Fruit fly (Drosophila melanogaster): Measurements from ENCODE around the gene nesd.

DNA sequence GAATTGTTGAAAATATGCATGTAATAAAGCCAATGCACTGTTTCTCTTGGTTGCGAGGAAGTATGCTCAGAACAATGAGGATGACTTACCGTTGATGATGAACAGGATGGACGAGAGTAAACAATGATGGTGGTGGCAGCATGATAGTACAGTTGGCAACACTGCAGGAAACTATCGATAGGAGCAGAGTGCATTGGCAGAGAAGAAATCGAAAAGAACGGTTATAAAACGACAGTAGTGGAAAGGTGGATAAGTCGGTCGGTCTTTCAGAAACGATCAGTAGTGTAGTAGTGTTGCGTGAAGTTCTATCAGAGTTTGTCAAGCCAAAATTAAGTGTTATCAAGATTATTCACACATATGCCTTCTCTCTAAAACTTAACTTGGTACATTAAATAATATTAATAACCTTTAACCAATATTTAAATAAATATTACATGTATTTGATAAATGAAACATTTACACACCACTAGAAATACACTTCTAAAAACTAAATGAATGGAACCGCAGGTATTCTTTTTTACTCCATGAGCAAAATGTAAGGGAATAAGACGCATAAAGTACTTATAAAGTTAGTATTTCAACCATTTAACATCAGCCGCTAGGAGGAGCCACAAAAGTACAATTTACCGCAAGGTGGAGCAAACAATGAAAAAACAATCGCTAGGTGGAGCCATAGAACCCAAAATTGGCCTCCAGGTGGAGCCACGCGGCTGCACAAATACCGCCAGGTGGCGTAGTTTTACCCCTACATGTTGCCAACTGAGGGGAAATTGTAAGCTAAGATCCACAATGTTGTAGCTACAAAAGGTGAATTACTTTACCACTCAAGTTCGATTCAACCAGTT, 26.8 kb downstream of the nesd start:
- TF ChIP-seq Lpt (GFP tag; optimal IDR thresholded peaks at IDR 0.05): no peak
- peak; percentile 60 for TF ChIP-seq CG6808 (GFP tag; optimal IDR thresholded peaks at IDR 0.05)
- TF ChIP-seq Sox102F (GFP tag; optimal IDR thresholded peaks at IDR 0.05): peak; percentile 64
- peak; percentile 53 for TF ChIP-seq acj6 (GFP tag; optimal IDR thresholded peaks at IDR 0.05)
- TF ChIP-seq Gug (GFP tag; IDR thresholded peaks at IDR 0.05): peak; percentile 54
- TF ChIP-seq CG7368 (GFP tag; optimal IDR thresholded peaks at IDR 0.05): no peak
- TF ChIP-seq CG8632 (GFP tag; optimal IDR thresholded peaks at IDR 0.05): peak; percentile 27
- TF ChIP-seq achi (GFP tag; optimal IDR thresholded peaks at IDR 0.05): peak; percentile 35
- TF ChIP-seq Ets21C (GFP tag; optimal IDR thresholded peaks at IDR 0.05): no peak
- TF ChIP-seq CG6792 (GFP tag; optimal IDR thresholded peaks at IDR 0.05): peak; percentile 51
- peak; percentile 81 for TF ChIP-seq Hr39 (GFP tag; optimal IDR thresholded peaks at IDR 0.05)
- peak; percentile 51 to 56 for TF ChIP-seq ss (GFP tag; optimal IDR thresholded peaks at IDR 0.05)
